Fruit fly (Drosophila melanogaster) whole organism: ENCODE data around the gene EMC2A.
A peak's percentile ranks its signal among the peaks of the same experiment; 100 is the strongest.

Source experiments
- CG8478 ChIP-seq: fragments of >200 bp; optimal IDR thresholded peaks from 2 replicates; lab custom pipeline; 2018; ENCODE audit warnings: inconsistent platforms
- Dll ChIP-seq: fragments of >200 bp; optimal IDR thresholded peaks from 2 replicates; lab custom pipeline; 2017
- EcR ChIP-seq, 2 experiments: fragments of >200 bp; optimal IDR thresholded peaks; 2 replicates each; lab custom pipeline; 2017; ENCODE audit warnings: missing biosample characterization in 2 of 2, missing genetic modification characterization in 2 of 2, missing genetic modification reagents in 2 of 2
- pan ChIP-seq: fragments of >200 bp; optimal IDR thresholded peaks from 2 replicates; lab custom pipeline; 2017
- psq ChIP-seq: fragments of >200 bp; optimal IDR thresholded peaks from 2 replicates; lab custom pipeline; 2017
- usp ChIP-seq: fragments of >200 bp; optimal IDR thresholded peaks from 2 replicates; lab custom pipeline; 2017; ENCODE audit warnings: missing biosample characterization, missing genetic modification characterization, mixed read lengths

The EMC2A gene

dm6 chr3R:16972136-16972535, 23.7 kb downstream of the EMC2A start, which contains the start of gene Abd-B:
TSS of gene Abd-B (minus strand) at chr3R:16972236.
- TF ChIP-seq EcR (GFP tag; optimal IDR thresholded peaks at IDR 0.05; lab: Kevin White, UChicago) = no peak
- no peak for TF ChIP-seq psq (lab: Kevin White, UChicago)
- no peak for TF ChIP-seq CG8478 (lab: Kevin White, UChicago)
- no peak for TF ChIP-seq usp (GFP tag; lab: Kevin White, UChicago)

- TF ChIP-seq psq (lab: Kevin White, UChicago) = no peak
- TF ChIP-seq usp (GFP tag; lab: Kevin White, UChicago) = no peak
- no peak for TF ChIP-seq Dll (lab: Kevin White, UChicago)
- no peak for TF ChIP-seq EcR (GFP tag; optimal IDR thresholded peaks at IDR 0.05; lab: Kevin White, UChicago)
- no peak for TF ChIP-seq CG8478 (lab: Kevin White, UChicago)
- no peak for TF ChIP-seq pan (lab: Kevin White, UChicago)
Measured at dm6 chr3R:16969361-16970355, 26.2 kb downstream of the EMC2A start.

- TF ChIP-seq CG8478 (lab: Kevin White, UChicago) = no peak
- TF ChIP-seq pan (lab: Kevin White, UChicago) = no peak
- TF ChIP-seq Dll (lab: Kevin White, UChicago) = no peak
Measured at dm6 chr3R:16962303-16962702, 33.6 kb downstream of the EMC2A start.

DNA sequence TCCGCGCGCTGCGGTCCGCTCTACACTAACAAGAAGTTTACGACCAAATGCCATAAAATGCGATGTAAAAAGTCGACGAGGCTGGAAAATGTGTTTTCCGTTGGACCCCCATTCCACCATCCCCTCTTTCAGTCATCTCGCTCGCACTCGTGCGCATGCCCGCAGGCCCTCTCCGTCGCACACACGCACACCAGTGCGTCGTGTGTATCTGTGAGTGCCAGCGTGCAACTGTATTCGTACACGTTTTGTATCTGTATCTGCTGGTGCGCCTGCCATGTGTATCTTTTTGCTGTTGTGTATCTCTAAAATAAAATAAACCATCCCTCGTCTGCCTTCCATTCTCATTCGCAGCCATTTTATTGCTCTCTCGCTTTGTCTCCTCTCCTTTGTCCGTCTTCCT, 35.7 kb downstream of the EMC2A start:
- no peak for TF ChIP-seq psq (lab: Kevin White, UChicago)

DNA sequence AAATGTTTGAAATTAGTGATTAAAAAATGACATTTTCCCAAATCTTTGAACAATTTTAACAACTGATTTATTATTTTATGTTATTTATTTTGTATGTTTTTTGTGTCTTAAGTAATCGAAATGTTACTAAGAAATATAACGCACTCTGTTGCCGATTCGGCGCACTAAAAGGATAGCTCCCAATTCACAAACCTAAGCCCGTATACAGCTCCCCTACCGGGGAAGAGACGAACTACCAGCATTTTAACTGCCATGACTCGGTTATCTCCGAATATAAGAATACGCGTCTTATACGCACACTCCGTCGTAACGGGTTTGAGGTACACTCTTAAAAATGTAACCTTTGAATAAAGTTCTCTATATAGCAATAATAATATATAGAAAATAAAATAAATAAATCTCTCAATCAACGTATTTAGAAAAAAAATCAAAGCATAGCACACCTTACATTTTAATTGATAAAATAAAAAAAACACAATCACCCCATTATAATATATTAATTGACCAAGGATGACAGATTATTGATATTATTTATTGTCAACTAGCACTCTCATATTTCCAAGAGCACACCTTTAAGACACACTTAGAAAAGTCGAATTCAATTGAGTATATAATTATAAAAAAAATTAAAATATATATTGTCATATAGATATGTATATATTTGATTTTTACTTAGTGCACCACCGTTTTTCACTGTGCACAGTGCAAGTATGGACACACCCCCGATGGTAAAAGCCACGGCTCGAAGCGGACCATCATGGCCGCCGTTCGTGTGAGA, 37.9 kb downstream of the EMC2A start:
- TF ChIP-seq psq (lab: Kevin White, UChicago) (no peak), CG8478 (lab: Kevin White, UChicago) (no peak), EcR (GFP tag; optimal IDR thresholded peaks at IDR 0.05; lab: Kevin White, UChicago) (no peak), pan (lab: Kevin White, UChicago) (no peak), usp (GFP tag; lab: Kevin White, UChicago) (no peak), Dll (lab: Kevin White, UChicago) (no peak)

- no peak for TF ChIP-seq psq (lab: Kevin White, UChicago)
- no peak for TF ChIP-seq pan (lab: Kevin White, UChicago)
- TF ChIP-seq Dll (lab: Kevin White, UChicago) = no peak
- no peak for TF ChIP-seq EcR (GFP tag; optimal IDR thresholded peaks at IDR 0.05; lab: Kevin White, UChicago)
- no peak for TF ChIP-seq usp (GFP tag; lab: Kevin White, UChicago)
Measured at dm6 chr3R:16954423-16954822, 41.4 kb downstream of the EMC2A start.

DNA sequence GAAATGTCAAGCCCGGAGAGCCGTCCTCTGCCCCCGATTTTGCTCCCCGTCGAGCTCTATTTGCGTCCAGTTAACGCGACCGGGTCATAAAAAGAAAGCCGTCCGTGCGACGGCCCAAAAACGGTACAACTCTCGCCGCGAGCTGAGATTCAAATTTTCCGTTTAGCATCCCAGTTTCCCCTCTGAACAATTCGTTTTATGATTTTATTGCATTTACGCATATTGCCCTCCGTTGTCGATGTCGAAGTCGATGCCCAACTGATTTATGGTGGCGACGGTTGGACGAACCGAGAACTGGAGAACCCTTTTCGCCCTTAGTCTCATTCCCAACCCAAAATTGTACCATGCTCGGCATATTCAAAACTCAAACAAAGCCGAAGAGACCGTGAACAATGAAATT, 44.5 kb downstream of the EMC2A start:
- no peak for TF ChIP-seq usp (GFP tag; lab: Kevin White, UChicago)
- TF ChIP-seq psq (lab: Kevin White, UChicago) = no peak
- TF ChIP-seq pan (lab: Kevin White, UChicago) = no peak
- no peak for TF ChIP-seq EcR (GFP tag; optimal IDR thresholded peaks at IDR 0.05; lab: Kevin White, UChicago)
- TF ChIP-seq CG8478 (lab: Kevin White, UChicago) = no peak
- TF ChIP-seq Dll (lab: Kevin White, UChicago) = no peak

- TF ChIP-seq psq (lab: Kevin White, UChicago) = no peak
- TF ChIP-seq CG8478 (lab: Kevin White, UChicago) = peak; percentile 54
- no peak for TF ChIP-seq pan (lab: Kevin White, UChicago)
- no peak for TF ChIP-seq usp (GFP tag; lab: Kevin White, UChicago)
- peak; percentile 73 for TF ChIP-seq Dll (lab: Kevin White, UChicago)
Measured at dm6 chr3R:16948667-16949066, 47.2 kb downstream of the EMC2A start.
